Worm (Caenorhabditis elegans) whole organism, L3 larva: ENCODE data around the gene srh-1.
"Not testable (repeated sequence)": the region's sequence is repeated elsewhere in the genome, so short reads cannot be mapped to it uniquely, and the experiment has no call there.

Experiments
- R02D3.7 ChIP-seq: fragments of 150-350 bp; optimal IDR thresholded peaks from 2 replicates; lab custom pipeline; 2014; ENCODE audit warnings: missing biosample characterization, missing genetic modification characterization
- ama-1 ChIP-seq: fragments of 150-350 bp; optimal IDR thresholded peaks from 2 replicates; lab custom pipeline; 2018
- ceh-82 ChIP-seq: fragments of 150-350 bp; optimal IDR thresholded peaks from 2 replicates; lab custom pipeline; 2014; ENCODE audit warnings: missing biosample characterization, missing genetic modification characterization
- elt-2 ChIP-seq: sonication (generic microtip); optimal IDR thresholded peaks from 2 replicates; lab custom pipeline; 2016; ENCODE audit warnings: missing genetic modification reagents, mild to moderate bottlenecking, missing genetic modification characterization, missing compliant biosample characterization
- elt-3 ChIP-seq, 3 experiments: fragments of 150-350 bp in 1 of 3; sonication (generic microtip) in 2 of 3; optimal IDR thresholded peaks; 2 replicates in 2 of 3; 4 replicates in 1 of 3; lab custom pipeline; 2014 to 2017; ENCODE audit warnings: missing biosample characterization in 3 of 3, missing genetic modification characterization in 3 of 3
- fos-1 ChIP-seq: fragments of 150-350 bp; optimal IDR thresholded peaks from 2 replicates; lab custom pipeline; 2014; ENCODE audit warnings: missing biosample characterization, missing genetic modification characterization
- mml-1 ChIP-seq: fragments of 150-350 bp; sonication (generic microtip); optimal IDR thresholded peaks from 3 replicates; lab custom pipeline; 2014; ENCODE audit warnings: missing biosample characterization, missing genetic modification characterization
- nhr-237 ChIP-seq: fragments of 150-350 bp; optimal IDR thresholded peaks from 2 replicates; lab custom pipeline; 2014; ENCODE audit warnings: missing biosample characterization, missing genetic modification characterization
- nhr-28 ChIP-seq: fragments of 150-350 bp; optimal IDR thresholded peaks from 2 replicates; lab custom pipeline; 2014; ENCODE audit warnings: missing biosample characterization, missing genetic modification characterization
- pha-4 ChIP-seq: fragments of 150-350 bp; optimal IDR thresholded peaks from 2 replicates; lab custom pipeline; 2014; ENCODE audit warnings: missing biosample characterization, missing genetic modification reagents, missing genetic modification characterization
- pqm-1 ChIP-seq: fragments of 150-350 bp; optimal IDR thresholded peaks from 2 replicates; lab custom pipeline; 2017; ENCODE audit warnings: missing biosample characterization, missing genetic modification characterization, inconsistent platforms
- ztf-11 ChIP-seq: fragments of 150-350 bp; optimal IDR thresholded peaks from 2 replicates; lab custom pipeline; 2014; ENCODE audit warnings: missing biosample characterization, missing genetic modification characterization

- TF ChIP-seq nhr-237; ceh-82 (tag; lab: Kevin White, UChicago); elt-2; pqm-1 (tag; lab: Kevin White, UChicago); nhr-28 (tag; lab: Kevin White, UChicago); R02D3.7 (tag; lab: Kevin White, UChicago); ztf-11 (tag; lab: Kevin White, UChicago); fos-1 (tag; lab: Kevin White, UChicago); ama-1 (lab: Kevin White, UChicago); pha-4 (tag; lab: Kevin White, UChicago); elt-3 (tag; optimal IDR thresholded peaks at IDR 0.05; lab: Kevin White, UChicago); mml-1 (tag; lab: Kevin White, UChicago): not testable (repeated sequence)
These were observed 10.0 kb upstream of the srh-1 start, which contains the start of gene T11F9.7 for ce11 chrV:11475638-11476037.
